Worm (Caenorhabditis elegans): Measurements from ENCODE around the gene ZK896.5.

The ZK896.5 gene

DNA sequence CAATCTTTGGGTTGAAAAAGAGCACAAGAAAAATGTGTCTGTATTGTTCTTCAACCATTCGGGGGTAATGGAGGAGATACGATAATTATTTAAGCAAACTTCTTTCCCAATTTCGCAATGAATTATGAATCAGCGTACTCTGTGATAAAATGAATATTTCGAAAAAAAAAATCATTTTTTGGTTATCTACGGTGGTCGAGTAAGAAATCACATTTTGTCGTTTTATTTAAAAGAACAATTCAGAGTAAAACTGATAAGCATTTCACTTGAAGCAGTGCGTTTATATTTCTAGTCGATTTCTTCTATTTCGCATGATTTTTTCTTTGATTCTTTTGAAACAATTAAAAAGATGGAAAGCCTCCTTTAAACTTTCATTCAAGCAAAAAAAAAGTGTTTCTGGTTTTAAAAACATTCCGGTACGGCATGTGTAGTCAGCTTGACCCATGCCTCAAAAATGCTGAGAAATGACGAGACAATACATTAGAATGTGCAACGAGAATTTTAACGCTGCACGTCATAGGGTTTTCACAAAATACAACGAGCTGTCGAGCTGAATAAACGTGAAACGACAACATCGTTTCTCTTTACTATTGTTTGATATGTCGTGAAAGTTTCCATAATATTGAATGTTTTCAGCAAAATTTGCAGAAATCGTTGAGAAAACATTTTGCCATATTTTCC is 23.1 kb upstream of the ZK896.5 start, which contains the start of gene K08D8.2:
Gene K08D8.2 (plus strand): TSS at position 631 of the 681 bp plus-strand sequence.
- no peak for TF ChIP-seq sptf-1 (tag; optimal IDR thresholded peaks at IDR 0.05)

DNA sequence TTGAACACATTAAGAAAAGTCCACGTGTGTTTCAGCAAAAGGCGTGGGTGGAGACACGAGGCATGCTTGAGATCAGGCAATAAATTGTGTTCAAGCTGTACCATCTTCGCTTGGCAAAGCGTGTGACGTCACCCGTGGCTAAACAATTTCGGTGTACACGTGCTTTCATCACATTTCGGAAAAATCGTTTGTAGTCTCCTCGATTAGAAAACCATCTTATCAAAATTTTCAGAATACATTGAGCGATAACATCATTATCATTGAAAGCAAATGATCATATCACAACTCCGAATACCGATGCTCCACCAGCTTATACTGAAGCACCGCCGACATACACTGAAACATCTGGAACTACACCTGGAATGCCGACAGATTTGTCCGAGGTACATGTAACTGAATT is 22.2 kb upstream of the ZK896.5 start:
- no peak for TF ChIP-seq ceh-83 (GFP tag; optimal IDR thresholded peaks at IDR 0.05)
- TF ChIP-seq flh-1 (GFP tag; optimal IDR thresholded peaks at IDR 0.05), result no peak
- no peak for TF ChIP-seq sem-2 (GFP tag; optimal IDR thresholded peaks at IDR 0.05)
- no peak for TF ChIP-seq sptf-1 (tag; optimal IDR thresholded peaks at IDR 0.05)

DNA sequence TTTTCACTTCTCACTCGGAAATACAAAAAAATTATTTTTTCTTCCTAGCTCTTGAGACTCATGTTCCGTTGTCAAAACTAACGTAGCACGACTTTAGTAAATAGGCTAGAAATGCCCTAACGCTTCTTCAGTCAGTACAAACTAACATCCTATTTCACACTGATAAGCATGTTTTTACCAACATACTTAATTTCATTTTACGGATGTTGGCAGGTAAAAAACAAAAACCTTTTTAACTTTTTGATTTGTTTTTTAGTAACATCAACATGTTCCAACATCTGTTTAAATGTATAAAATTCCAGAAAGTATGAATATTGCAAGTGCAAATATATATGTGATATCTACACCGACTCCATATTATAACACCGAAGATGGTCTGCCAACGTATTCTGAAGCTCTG is 20.8 kb upstream of the ZK896.5 start, which contains the start of gene K08D8.10:
Gene K08D8.10 (plus strand): TSS at position 301 of the 400 bp plus-strand sequence.
- TF ChIP-seq snpc-4 (tag; optimal IDR thresholded peaks at IDR 0.05) (no peak), unc-62 (GFP tag; optimal IDR thresholded peaks at IDR 0.05) (no peak)

DNA sequence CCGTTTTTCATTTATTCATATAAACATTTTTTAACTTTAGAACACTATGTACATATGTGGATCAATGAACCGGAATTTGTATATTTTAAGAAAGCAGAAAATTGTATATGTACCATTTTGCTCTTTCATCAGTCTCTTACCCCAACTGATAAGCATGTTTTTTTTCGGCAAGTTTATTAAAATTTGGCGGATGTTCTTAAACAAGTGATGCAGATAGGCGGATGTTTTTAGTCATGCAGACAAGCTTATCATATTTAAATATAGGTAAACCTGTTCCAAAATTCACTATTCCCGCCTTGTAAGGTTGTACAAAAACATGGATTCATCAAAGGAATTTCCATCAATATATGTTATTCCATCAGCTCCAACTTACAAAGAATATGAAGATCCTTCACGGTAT is 19.9 kb upstream of the ZK896.5 start, which contains the start of gene K08D8.9:
Gene K08D8.9 (plus strand): TSS at position 301 of the 400 bp plus-strand sequence.
- TF ChIP-seq nhr-2 (tag; optimal IDR thresholded peaks at IDR 0.05), result no peak
- TF ChIP-seq nhr-237 (tag; optimal IDR thresholded peaks at IDR 0.05), result no peak
- no peak for TF ChIP-seq ham-2 (GFP tag; optimal IDR thresholded peaks at IDR 0.05)
- no peak for TF ChIP-seq ceh-83 (GFP tag; optimal IDR thresholded peaks at IDR 0.05)
- no peak for TF ChIP-seq ztf-11 (tag; optimal IDR thresholded peaks at IDR 0.05)
- TF ChIP-seq ceh-39 (tag; optimal IDR thresholded peaks at IDR 0.05), result no peak
- TF ChIP-seq elt-1 (tag; optimal IDR thresholded peaks at IDR 0.05; ENCODE audit: borderline replicate concordance, insufficient read depth), result no peak
- no peak for TF ChIP-seq M03D4.4 (tag; optimal IDR thresholded peaks at IDR 0.05)
- no peak for TF ChIP-seq elt-3 (tag; optimal IDR thresholded peaks at IDR 0.05)
- no peak for TF ChIP-seq flh-1 (GFP tag; optimal IDR thresholded peaks at IDR 0.05)

DNA sequence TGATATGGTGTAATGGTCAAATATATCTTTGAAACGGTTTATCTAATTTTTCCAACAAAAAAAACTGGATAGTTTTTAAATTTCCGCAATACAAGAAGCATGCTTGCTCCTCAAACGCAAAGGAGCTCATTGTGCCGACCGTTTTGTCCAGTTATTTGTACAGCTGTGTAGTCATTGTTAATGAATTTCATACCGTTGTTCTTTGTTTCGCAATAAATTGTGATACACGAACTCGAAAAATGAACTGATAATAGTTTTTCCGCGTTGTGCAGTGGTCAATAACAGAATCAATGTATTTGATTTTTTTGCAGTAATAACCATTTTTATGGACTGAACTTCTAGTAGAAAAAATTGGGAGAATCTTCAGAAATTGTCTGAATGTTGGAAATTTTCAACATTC is 19.4 kb upstream of the ZK896.5 start:
- TF ChIP-seq unc-120 (tag; optimal IDR thresholded peaks at IDR 0.05; ENCODE audit: poor library complexity, severe bottlenecking) (no peak), ceh-83 (GFP tag; optimal IDR thresholded peaks at IDR 0.05) (no peak), ztf-11 (tag; optimal IDR thresholded peaks at IDR 0.05) (no peak), pha-4 (tag; optimal IDR thresholded peaks at IDR 0.05) (no peak), mep-1 (tag; optimal IDR thresholded peaks at IDR 0.05) (no peak), drap-1 (GFP tag; optimal IDR thresholded peaks at IDR 0.05) (no peak), blmp-1 (tag; optimal IDR thresholded peaks at IDR 0.05) (no peak)

DNA sequence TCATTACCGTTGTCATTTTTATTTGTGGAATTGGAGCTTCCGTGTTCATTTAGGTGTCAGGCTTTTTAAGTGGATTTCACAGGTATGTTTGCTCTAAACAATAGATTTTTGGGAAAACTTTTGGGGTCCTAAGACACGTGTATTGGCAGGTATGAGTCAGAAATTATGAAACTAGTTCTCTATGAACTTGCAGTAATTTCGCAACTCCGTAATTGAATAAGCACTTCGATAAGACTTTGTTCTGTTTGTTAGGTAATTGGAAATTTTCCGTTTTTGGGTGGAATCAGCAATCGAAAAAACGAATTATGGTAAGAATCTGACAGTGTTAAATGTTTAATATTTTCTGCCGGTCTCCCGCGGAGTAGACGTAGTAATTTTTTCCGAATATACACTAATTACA is 17.7 kb upstream of the ZK896.5 start:
- TF ChIP-seq elt-3 (tag; optimal IDR thresholded peaks at IDR 0.05) (no peak), sem-2 (GFP tag; optimal IDR thresholded peaks at IDR 0.05) (no peak), ceh-43 (GFP tag; optimal IDR thresholded peaks at IDR 0.05) (no peak), nhr-28 (tag; optimal IDR thresholded peaks at IDR 0.05) (no peak)

DNA sequence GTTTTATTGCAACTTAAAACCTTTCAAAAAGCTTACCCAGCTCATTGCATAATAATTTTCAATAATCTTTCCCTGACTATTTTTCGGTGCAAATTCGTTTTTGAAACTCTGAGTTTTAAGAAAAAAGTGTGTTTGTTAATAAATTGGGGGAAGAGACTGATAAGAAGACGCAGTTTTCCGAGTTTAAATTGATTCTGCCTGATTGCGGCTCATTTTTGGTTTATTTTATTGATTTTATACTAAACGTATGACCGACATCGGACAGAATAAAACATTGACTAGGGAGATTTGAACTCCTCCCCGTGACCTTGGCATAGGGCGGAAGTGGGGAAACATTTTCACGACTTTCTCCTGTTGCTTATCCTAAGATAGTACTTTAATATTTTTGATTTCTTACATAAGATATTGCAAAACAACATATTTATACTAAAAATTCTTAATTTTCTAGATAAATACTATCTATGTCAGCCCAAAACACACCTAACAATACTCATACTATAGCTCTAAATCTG is 17.0 kb upstream of the ZK896.5 start, which contains the start of gene K08D8.7:
Gene K08D8.7 (plus strand): TSS at position 462 of the 512 bp plus-strand sequence.
- TF ChIP-seq elt-3 (tag; optimal IDR thresholded peaks at IDR 0.05) (no peak), mep-1 (tag; optimal IDR thresholded peaks at IDR 0.05) (no peak), bed-3 (GFP tag; optimal IDR thresholded peaks at IDR 0.05) (no peak), nhr-12 (tag; optimal IDR thresholded peaks at IDR 0.05) (no peak)

DNA sequence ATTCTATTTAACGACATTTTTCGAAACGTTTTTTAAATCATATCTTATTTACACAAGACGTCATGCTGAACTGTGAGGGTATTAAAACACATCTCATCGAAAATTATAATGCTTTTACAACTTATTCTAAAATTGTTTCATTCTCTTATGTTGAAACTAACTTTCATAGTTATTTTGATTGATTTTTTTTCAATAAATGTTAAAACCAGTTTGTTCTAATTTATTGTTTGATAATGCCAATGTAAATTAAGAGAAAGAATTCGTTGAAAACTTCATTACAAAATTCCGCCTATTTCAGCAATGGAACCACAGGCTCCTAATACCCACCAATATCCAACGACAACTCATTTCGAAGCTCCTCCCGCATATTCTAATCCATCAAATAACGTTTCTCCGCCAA is 15.6 kb upstream of the ZK896.5 start, which contains the start of gene K08D8.11:
Gene K08D8.11 (plus strand): TSS at position 301 of the 400 bp plus-strand sequence.
- no peak for TF ChIP-seq M03D4.4 (tag; optimal IDR thresholded peaks at IDR 0.05)
- TF ChIP-seq elt-1 (tag; optimal IDR thresholded peaks at IDR 0.05; ENCODE audit: borderline replicate concordance, insufficient read depth), result no peak
- TF ChIP-seq ham-2 (GFP tag; optimal IDR thresholded peaks at IDR 0.05), result no peak
- no peak for TF ChIP-seq sptf-1 (tag; optimal IDR thresholded peaks at IDR 0.05)
- no peak for TF ChIP-seq ceh-43 (GFP tag; optimal IDR thresholded peaks at IDR 0.05)
- no peak for TF ChIP-seq lin-13 (tag; optimal IDR thresholded peaks at IDR 0.05)
- TF ChIP-seq lsy-2 (tag; optimal IDR thresholded peaks at IDR 0.05), result no peak
- TF ChIP-seq nhr-237 (tag; optimal IDR thresholded peaks at IDR 0.05), result no peak
- no peak for TF ChIP-seq nhr-2 (tag; optimal IDR thresholded peaks at IDR 0.05)
- no peak for TF ChIP-seq ceh-83 (GFP tag; optimal IDR thresholded peaks at IDR 0.05)

All from whole organism, mixed stage, embryonic.